Worm (Caenorhabditis elegans) whole organism, young adult: ENCODE measurements around the gene F17H10.2.

ENCODE experiments used
- D2030.7 ChIP-seq: fragments of 200-800 bp; sonication (Bioruptor generic); IDR thresholded peaks from 2 replicates; pipeline ENCODE4 v1.3.6; 2022; ENCODE audit warnings: missing genetic modification reagents, missing genetic modification characterization, missing compliant biosample characterization
- F52B5.7 ChIP-seq: sonication (generic microtip); optimal IDR thresholded peaks from 2 replicates; lab custom pipeline; 2016; ENCODE audit warnings: mild to moderate bottlenecking, missing genetic modification characterization, missing compliant biosample characterization
- T26A5.8 ChIP-seq: sonication (generic microtip); optimal IDR thresholded peaks from 2 replicates; lab custom pipeline; 2016; ENCODE audit warnings: missing genetic modification characterization, missing compliant biosample characterization
- Y56A3A.18 ChIP-seq: fragments of 200-800 bp; sonication (Bioruptor generic); IDR thresholded peaks from 2 replicates; pipeline ENCODE4 v1.3.6; 2022; ENCODE audit warnings: missing genetic modification reagents, missing genetic modification characterization, missing compliant biosample characterization
- ama-1 ChIP-seq, 3 experiments: fragments of 150-350 bp in 1 of 3; sonication (generic microtip) in 2 of 3; optimal IDR thresholded peaks; 2 replicates each; lab custom pipeline; 2014 to 2018; ENCODE audit warnings: missing biosample characterization in 2 of 3, missing genetic modification characterization in 2 of 3, missing genetic modification reagents in 2 of 3
- atf-7 ChIP-seq: sonication (generic microtip); optimal IDR thresholded peaks from 2 replicates; lab custom pipeline; 2017; ENCODE audit warnings: mild to moderate bottlenecking, missing genetic modification characterization, missing compliant biosample characterization
- attf-5 ChIP-seq: fragments of 200-800 bp; sonication (Bioruptor generic); optimal IDR thresholded peaks from 2 replicates; lab custom pipeline; 2018; ENCODE audit warnings: mild to moderate bottlenecking, missing genetic modification characterization, missing compliant biosample characterization
- attf-6 ChIP-seq: fragments of 200-800 bp; sonication (Bioruptor generic); IDR thresholded peaks from 2 replicates; pipeline ENCODE4 v1.3.6; 2022; ENCODE audit warnings: missing genetic modification reagents, missing genetic modification characterization, missing compliant biosample characterization
- cebp-1 ChIP-seq, 2 experiments: fragments of 200-800 bp in 1 of 2; sonication (Bioruptor generic) in 1 of 2; sonication (generic microtip) in 1 of 2; IDR thresholded peaks in 1 of 2; optimal IDR thresholded peaks in 1 of 2; 2 replicates each; pipeline versions ENCODE4 v1.3.6 to Lab custom; 2017 to 2022; ENCODE audit warnings: missing compliant biosample characterization in 2 of 2, missing genetic modification characterization in 2 of 2, mild to moderate bottlenecking in 1 of 2, missing genetic modification reagents in 1 of 2, moderate library complexity in 1 of 2
- ceh-79 ChIP-seq: sonication (generic microtip); optimal IDR thresholded peaks from 2 replicates; lab custom pipeline; 2017; ENCODE audit warnings: mild to moderate bottlenecking, missing genetic modification characterization, missing compliant biosample characterization
- ceh-91 ChIP-seq: fragments of 200-800 bp; sonication (Bioruptor generic); IDR thresholded peaks from 2 replicates; pipeline ENCODE4 v1.3.6; 2022; ENCODE audit warnings: missing genetic modification reagents, missing genetic modification characterization, missing compliant biosample characterization
- chd-7 ChIP-seq: sonication (generic microtip); optimal IDR thresholded peaks from 2 replicates; lab custom pipeline; 2016; ENCODE audit warnings: mild to moderate bottlenecking, missing genetic modification characterization, moderate library complexity, missing compliant biosample characterization
- dox-1 ChIP-seq: fragments of 200-800 bp; sonication (Bioruptor generic); IDR thresholded peaks from 2 replicates; pipeline ENCODE4 v1.3.6; 2022; ENCODE audit warnings: missing genetic modification reagents, missing genetic modification characterization, missing compliant biosample characterization
- egl-44 ChIP-seq: fragments of 200-800 bp; sonication (Bioruptor generic); IDR thresholded peaks from 2 replicates; pipeline ENCODE4 v1.3.6; 2022; ENCODE audit warnings: missing genetic modification reagents, missing genetic modification characterization, missing compliant biosample characterization
- egrh-3 ChIP-seq: fragments of 200-800 bp; sonication (Bioruptor generic); IDR thresholded peaks from 2 replicates; pipeline ENCODE4 v1.3.6; 2022; ENCODE audit warnings: missing genetic modification reagents, missing genetic modification characterization, missing compliant biosample characterization
- ets-4 ChIP-seq: fragments of 200-800 bp; sonication (Bioruptor generic); optimal IDR thresholded peaks from 2 replicates; lab custom pipeline; 2018; ENCODE audit warnings: mild to moderate bottlenecking, missing genetic modification characterization, missing compliant biosample characterization
- gei-17 ChIP-seq: fragments of 200-800 bp; sonication (Bioruptor generic); optimal IDR thresholded peaks from 2 replicates; lab custom pipeline; 2018; ENCODE audit warnings: mild to moderate bottlenecking, missing genetic modification characterization, missing compliant biosample characterization
- hlh-26 ChIP-seq: fragments of 200-800 bp; sonication (Bioruptor generic); conservative IDR thresholded peaks from 2 replicates; pipeline ENCODE4 v1.3.6; 2022; ENCODE audit warnings: missing genetic modification reagents, missing genetic modification characterization, missing compliant biosample characterization
- hmg-1.2 ChIP-seq: fragments of 200-800 bp; sonication (Bioruptor generic); IDR thresholded peaks from 2 replicates; pipeline ENCODE4 v1.3.6; 2022; ENCODE audit warnings: missing genetic modification reagents, missing genetic modification characterization, missing compliant biosample characterization
- hmg-20 ChIP-seq: fragments of 200-800 bp; sonication (Bioruptor generic); IDR thresholded peaks from 2 replicates; pipeline ENCODE4 v1.3.6; 2022; ENCODE audit warnings: missing genetic modification reagents, missing genetic modification characterization, missing compliant biosample characterization
- hrde-1 ChIP-seq: sonication (generic microtip); optimal IDR thresholded peaks from 2 replicates; lab custom pipeline; 2016; ENCODE audit warnings: missing genetic modification characterization, mild to moderate bottlenecking, missing compliant biosample characterization, moderate library complexity, missing genotype, missing genetic modification reagents, borderline replicate concordance
- let-607 ChIP-seq, 2 experiments: fragments of 200-800 bp in 1 of 2; sonication (Bioruptor generic) in 1 of 2; sonication (generic microtip) in 1 of 2; optimal IDR thresholded peaks; 2 replicates each; lab custom pipeline; 2016 to 2018; ENCODE audit warnings: mild to moderate bottlenecking in 2 of 2, missing compliant biosample characterization in 2 of 2, missing genetic modification characterization in 2 of 2, moderate library complexity in 2 of 2, missing genotype in 1 of 2
- madf-6 ChIP-seq: fragments of 200-800 bp; sonication (Bioruptor generic); IDR thresholded peaks from 2 replicates; pipeline ENCODE4 v1.3.6; 2022; ENCODE audit warnings: missing genetic modification reagents, missing genetic modification characterization, missing compliant biosample characterization
- mes-4 ChIP-seq: sonication (generic microtip); optimal IDR thresholded peaks from 2 replicates; lab custom pipeline; 2016; ENCODE audit warnings: missing genotype, missing genetic modification characterization, missing compliant biosample characterization
- nfyb-1 ChIP-seq: fragments of 200-800 bp; sonication (Bioruptor generic); IDR thresholded peaks from 2 replicates; pipeline ENCODE4 v1.3.6; 2022; ENCODE audit warnings: missing genetic modification reagents, missing genetic modification characterization, missing compliant biosample characterization
- nhr-27 ChIP-seq: fragments of 200-800 bp; sonication (Bioruptor generic); optimal IDR thresholded peaks from 2 replicates; lab custom pipeline; 2018; ENCODE audit warnings: mild to moderate bottlenecking, missing genetic modification characterization, moderate library complexity, missing compliant biosample characterization
- nhr-80 ChIP-seq: sonication (generic microtip); optimal IDR thresholded peaks from 2 replicates; lab custom pipeline; 2016; ENCODE audit warnings: missing genetic modification characterization, missing compliant biosample characterization
- nhr-90 ChIP-seq: sonication (generic microtip); optimal IDR thresholded peaks from 2 replicates; lab custom pipeline; 2016; ENCODE audit warnings: missing genotype, mild to moderate bottlenecking, missing genetic modification characterization, missing compliant biosample characterization
- rec-8 ChIP-seq, 2 experiments: sonication (generic microtip); optimal IDR thresholded peaks; 2 replicates each; lab custom pipeline; 2016; ENCODE audit warnings: mild to moderate bottlenecking in 2 of 2, missing genetic modification characterization in 2 of 2, missing genetic modification reagents in 2 of 2, missing genotype in 2 of 2, missing biosample characterization in 1 of 2, missing compliant biosample characterization in 1 of 2, moderate library complexity in 1 of 2
- snpc-1.3 ChIP-seq: sonication (generic microtip); optimal IDR thresholded peaks from 2 replicates; lab custom pipeline; 2017; ENCODE audit warnings: missing genetic modification characterization, mild to moderate bottlenecking, missing compliant biosample characterization, antibody characterized with exemption, moderate library complexity, missing genotype, missing genetic modification reagents; ENCODE audit not compliant: insufficient read depth
- somi-1 ChIP-seq: fragments of 200-800 bp; sonication (Bioruptor generic); optimal IDR thresholded peaks from 2 replicates; lab custom pipeline; 2018; ENCODE audit warnings: mild to moderate bottlenecking, missing genetic modification characterization, missing compliant biosample characterization
- tbp1 ChIP-seq: fragments of 200-800 bp; sonication (Bioruptor generic); optimal IDR thresholded peaks from 2 replicates; lab custom pipeline; 2018; ENCODE audit warnings: mild to moderate bottlenecking, missing genetic modification characterization, missing compliant biosample characterization
- tbx-9 ChIP-seq: sonication (generic microtip); optimal IDR thresholded peaks from 2 replicates; lab custom pipeline; 2016; ENCODE audit warnings: borderline replicate concordance, missing genetic modification characterization, inconsistent platforms, missing compliant biosample characterization
- unc-62 ChIP-seq: fragments of 150-350 bp; optimal IDR thresholded peaks from 2 replicates; lab custom pipeline; 2014; ENCODE audit warnings: missing biosample characterization, missing genetic modification reagents, missing genetic modification characterization
- zim-3 ChIP-seq: sonication (generic microtip); optimal IDR thresholded peaks from 2 replicates; lab custom pipeline; 2017; ENCODE audit warnings: mild to moderate bottlenecking, missing genetic modification characterization, moderate library complexity, missing compliant biosample characterization
- ztf-22 ChIP-seq: fragments of 200-800 bp; sonication (Bioruptor generic); optimal IDR thresholded peaks from 2 replicates; lab custom pipeline; 2018; ENCODE audit warnings: mild to moderate bottlenecking, missing genetic modification characterization, moderate library complexity, missing compliant biosample characterization
- ztf-26 ChIP-seq: sonication (generic microtip); optimal IDR thresholded peaks from 2 replicates; lab custom pipeline; 2017; ENCODE audit warnings: missing genetic modification characterization, missing compliant biosample characterization

Gene F17H10.2

DNA sequence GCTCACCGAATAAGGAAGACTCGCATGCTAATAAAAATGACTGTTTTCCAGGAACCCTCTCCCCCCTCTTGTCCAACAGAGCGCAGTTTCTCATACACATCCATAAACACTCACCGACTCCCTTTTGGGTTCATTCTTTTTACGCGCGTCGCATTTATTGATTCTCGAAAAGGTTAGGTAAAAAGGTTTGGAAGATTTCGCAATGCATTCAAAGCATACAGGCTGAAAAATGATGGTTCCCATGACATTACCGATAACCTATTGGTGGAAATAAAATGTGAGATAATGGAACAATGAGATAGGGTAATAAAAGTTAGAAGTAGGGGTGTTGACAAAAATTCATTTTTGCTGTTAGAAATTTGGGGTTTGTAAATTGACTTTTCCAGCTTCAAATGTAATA, 44.9 kb downstream of the F17H10.2 start:
- TF ChIP-seq F52B5.7 (tag; lab: Kevin White, UChicago) (no peak), cebp-1 (GFP tag; IDR thresholded peaks at IDR 0.05; lab: Robert Waterston, UW) (peak; percentile 62; the same call in 1 of the 2 replicates), cebp-1 (tag; optimal IDR thresholded peaks at IDR 0.05; lab: Kevin White, UChicago) (peak; percentile 90)

ce11 chrX:13159005-13159404, 45.4 kb downstream of the F17H10.2 start:
- TF ChIP-seq dox-1, result peak; percentile 82
- peak; percentile 23 for TF ChIP-seq ztf-26
- peak; percentile 37 for TF ChIP-seq nhr-90 (tag; lab: Kevin White, UChicago)
- peak; percentile 16 for TF ChIP-seq chd-7 (tag; lab: Kevin White, UChicago)
- peak; percentile 11; the same call in 1 of the 2 replicates for TF ChIP-seq egrh-3
- TF ChIP-seq nhr-80, result peak; percentile 97
- TF ChIP-seq tbx-9 (tag; lab: Kevin White, UChicago), result no peak
- peak in 1 of 2 experiments; percentile 10 for TF ChIP-seq let-607 (tag; optimal IDR thresholded peaks at IDR 0.05; lab: Kevin White, UChicago)
- TF ChIP-seq Y56A3A.18, result 0 out of 2 replicates have a peak, but pooled peaks have one; percentile 64
- TF ChIP-seq ztf-22, result peak; percentile 58
- peak; percentile 33 for TF ChIP-seq ets-4 (GFP tag; lab: Kevin White, UChicago)
- TF ChIP-seq mes-4, result no peak
- TF ChIP-seq ama-1 (optimal IDR thresholded peaks at IDR 0.05; lab: Kevin White, UChicago), result no peak
- TF ChIP-seq ama-1 (GFP tag; optimal IDR thresholded peaks at IDR 0.05; lab: Kevin White, UChicago), result no peak
- peak; percentile 52 for TF ChIP-seq tbp1 (GFP tag; lab: Kevin White, UChicago)
- TF ChIP-seq atf-7 (tag; lab: Kevin White, UChicago), result peak; percentile 1
- TF ChIP-seq egl-44 (GFP tag; lab: Robert Waterston, UW), result peak; percentile 61; the same call in 1 of the 2 replicates
- peak; percentile 49; the same call in 1 of the 2 replicates for TF ChIP-seq cebp-1 (GFP tag; IDR thresholded peaks at IDR 0.05; lab: Robert Waterston, UW)
- no peak for TF ChIP-seq cebp-1 (tag; optimal IDR thresholded peaks at IDR 0.05; lab: Kevin White, UChicago)
- TF ChIP-seq nfyb-1 (GFP tag; lab: Robert Waterston, UW), result no peak

DNA sequence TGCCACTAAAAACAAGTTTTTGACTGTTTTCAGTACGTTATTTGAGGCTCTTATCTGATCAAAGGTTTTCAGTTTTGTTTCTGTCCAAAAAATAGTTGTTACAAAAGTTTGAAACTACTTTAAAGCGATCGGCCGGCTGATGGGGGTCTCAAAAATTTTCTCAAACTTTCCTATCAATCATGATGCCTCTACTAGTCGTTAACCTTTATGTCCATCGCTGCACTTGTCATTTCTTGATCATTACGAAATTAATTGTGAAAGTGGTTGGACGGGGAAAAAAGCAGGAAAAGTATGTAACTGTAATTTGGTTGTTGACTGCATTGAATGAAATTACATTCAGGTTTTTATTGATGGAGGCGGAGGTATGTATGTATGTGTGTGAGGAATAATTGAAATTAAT, 46.3 kb downstream of the F17H10.2 start:
- TF ChIP-seq ceh-79 (tag; lab: Kevin White, UChicago), result no peak
- peak; percentile 2 for TF ChIP-seq unc-62 (GFP tag; lab: Kevin White, UChicago)
- no peak for TF ChIP-seq snpc-1.3 (tag; lab: Kevin White, UChicago)
- no peak for TF ChIP-seq ceh-91
- no peak for TF ChIP-seq madf-6 (GFP tag; lab: Robert Waterston, UW)
- TF ChIP-seq nhr-80, result peak; percentile 43
- TF ChIP-seq gei-17 (GFP tag; lab: Kevin White, UChicago), result no peak
- no peak for TF ChIP-seq attf-6
- no peak for TF ChIP-seq egl-44 (GFP tag; lab: Robert Waterston, UW)
- TF ChIP-seq cebp-1 (GFP tag; IDR thresholded peaks at IDR 0.05; lab: Robert Waterston, UW), result peak; percentile 73
- peak; percentile 78 for TF ChIP-seq cebp-1 (tag; optimal IDR thresholded peaks at IDR 0.05; lab: Kevin White, UChicago)

DNA sequence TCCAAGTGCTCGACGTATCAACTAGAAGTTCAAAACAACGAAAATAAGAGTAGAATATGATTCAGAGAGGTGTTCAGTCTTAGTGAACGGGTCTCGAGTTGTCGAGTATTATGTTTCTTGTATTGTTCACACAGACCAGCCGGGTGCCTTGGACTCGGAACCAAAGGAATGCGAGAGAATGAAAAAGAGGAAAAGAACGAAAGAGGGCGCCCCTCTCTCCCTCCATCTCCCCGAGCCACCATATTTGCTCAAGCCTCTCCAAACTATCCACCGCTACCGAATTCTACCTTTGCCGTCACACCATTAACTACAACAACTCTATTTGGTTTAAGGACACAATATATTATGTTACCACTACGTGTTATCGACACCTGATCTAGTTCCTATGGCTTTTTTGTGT, 48.2 kb downstream of the F17H10.2 start:
- TF ChIP-seq D2030.7 (GFP tag; lab: Robert Waterston, UW) (no peak), hrde-1 (tag; lab: Kevin White, UChicago) (no peak)

- TF ChIP-seq T26A5.8 (tag; lab: Kevin White, UChicago) (no peak), zim-3 (no peak), hlh-26 (GFP tag; lab: Robert Waterston, UW) (no peak), attf-5 (GFP tag; lab: Kevin White, UChicago) (no peak), nhr-27 (no peak), hmg-1.2 (GFP tag; lab: Robert Waterston, UW) (no peak), rec-8 (tag; optimal IDR thresholded peaks at IDR 0.05; lab: Kevin White, UChicago) (no peak), hmg-20 (no peak), somi-1 (GFP tag; lab: Kevin White, UChicago) (no peak)
Measured at ce11 chrX:13162351-13163038, 48.9 kb downstream of the F17H10.2 start.
